Fruit fly (Drosophila melanogaster) whole organism, pupa: ENCODE data around the gene TrpA1.

Experiments used
- CG10348 ChIP-seq: fragments of 200-800 bp; sonication (Bioruptor generic); IDR thresholded peaks from 2 replicates; pipeline ENCODE4 v1.3.6; 2022; ENCODE audit warnings: missing biosample characterization, missing genetic modification characterization
- CG12605 ChIP-seq: fragments of 200-800 bp; sonication (Bioruptor generic); IDR thresholded peaks from 2 replicates; pipeline ENCODE4 v1.3.6; 2022; ENCODE audit warnings: missing biosample characterization, missing genetic modification characterization
- CG13204 ChIP-seq: fragments of 200-800 bp; sonication (Bioruptor generic); optimal IDR thresholded peaks from 2 replicates; lab custom pipeline; 2018; ENCODE audit warnings: missing biosample characterization, mild to moderate bottlenecking, missing genetic modification characterization, moderate library complexity
- CG14655 ChIP-seq: fragments of 200-800 bp; sonication (Bioruptor generic); optimal IDR thresholded peaks from 3 replicates; lab custom pipeline; 2017; ENCODE audit warnings: mild to moderate bottlenecking, missing biosample characterization, missing genetic modification reagents, missing genetic modification characterization
- CG15710 ChIP-seq: fragments of 200-800 bp; sonication (Bioruptor generic); optimal IDR thresholded peaks from 2 replicates; lab custom pipeline; 2018; ENCODE audit warnings: missing biosample characterization, mild to moderate bottlenecking, missing genetic modification characterization, moderate library complexity
- CG17806 ChIP-seq: fragments of 200-800 bp; sonication (Bioruptor generic); optimal IDR thresholded peaks from 2 replicates; lab custom pipeline; 2018; ENCODE audit warnings: missing biosample characterization, mild to moderate bottlenecking, missing genetic modification characterization, moderate library complexity
- CG32121 ChIP-seq: fragments of 200-800 bp; sonication (Bioruptor generic); IDR thresholded peaks from 2 replicates; pipeline ENCODE4 v1.3.6; 2022; ENCODE audit warnings: missing biosample characterization, missing genetic modification characterization
- CG34367 ChIP-seq: fragments of 200-800 bp; sonication (Bioruptor generic); optimal IDR thresholded peaks from 2 replicates; lab custom pipeline; 2018; ENCODE audit warnings: missing biosample characterization, mild to moderate bottlenecking, missing genetic modification characterization
- CG4496 ChIP-seq: fragments of 200-800 bp; sonication (Bioruptor generic); IDR thresholded peaks from 3 replicates; pipeline ENCODE4 v1.3.6; 2022; ENCODE audit warnings: missing biosample characterization, missing genetic modification characterization
- CG8159 ChIP-seq: fragments of 200-800 bp; sonication (Bioruptor generic); optimal IDR thresholded peaks from 3 replicates; lab custom pipeline; 2018; ENCODE audit warnings: missing biosample characterization, mild to moderate bottlenecking, missing genetic modification characterization, moderate library complexity
- CG8301 ChIP-seq: fragments of 200-800 bp; sonication (Bioruptor generic); optimal IDR thresholded peaks from 2 replicates; lab custom pipeline; 2018; ENCODE audit warnings: missing biosample characterization, mild to moderate bottlenecking, missing genetic modification characterization
- CG9948 ChIP-seq: fragments of 200-800 bp; sonication (Bioruptor generic); optimal IDR thresholded peaks from 2 replicates; lab custom pipeline; 2018; ENCODE audit warnings: missing biosample characterization, mild to moderate bottlenecking, missing genetic modification characterization, moderate library complexity
- D1 ChIP-seq: fragments of 200-800 bp; sonication (Bioruptor generic); optimal IDR thresholded peaks from 2 replicates; lab custom pipeline; 2018; ENCODE audit warnings: missing biosample characterization, mild to moderate bottlenecking, missing genetic modification characterization, moderate library complexity
- EcR ChIP-seq: fragments of 200-800 bp; sonication (Bioruptor generic); optimal IDR thresholded peaks from 3 replicates; lab custom pipeline; 2019; ENCODE audit warnings: missing biosample characterization, missing genetic modification characterization, mild to moderate bottlenecking, moderate library complexity, missing genetic modification reagents
- Ets98B ChIP-seq: fragments of 200-800 bp; sonication (Bioruptor generic); IDR thresholded peaks from 2 replicates; pipeline ENCODE4 v1.3.6; 2022; ENCODE audit warnings: missing biosample characterization, missing genetic modification characterization
- Pif1A ChIP-seq: fragments of 200-800 bp; sonication (Bioruptor generic); optimal IDR thresholded peaks from 3 replicates; lab custom pipeline; 2016; ENCODE audit warnings: missing biosample characterization, missing genetic modification characterization
- Pif1B ChIP-seq: fragments of 200-800 bp; sonication (Bioruptor generic); optimal IDR thresholded peaks from 3 replicates; lab custom pipeline; 2016; ENCODE audit warnings: missing biosample characterization, missing genetic modification characterization
- Snoo ChIP-seq: fragments of 200-800 bp; sonication (Bioruptor generic); optimal IDR thresholded peaks from 3 replicates; lab custom pipeline; 2017; ENCODE audit warnings: missing biosample characterization, mild to moderate bottlenecking, missing genetic modification characterization, inconsistent platforms
- fd96Ca ChIP-seq: fragments of 200-800 bp; sonication (Bioruptor generic); IDR thresholded peaks from 3 replicates; pipeline ENCODE4 v1.3.6; 2022; ENCODE audit warnings: missing biosample characterization, missing genetic modification characterization
- gl ChIP-seq: fragments of 200-800 bp; sonication (Bioruptor generic); optimal IDR thresholded peaks from 2 replicates; lab custom pipeline; 2018; ENCODE audit warnings: missing biosample characterization, mild to moderate bottlenecking, missing genetic modification characterization
- rn ChIP-seq: fragments of 200-800 bp; sonication (Bioruptor generic); IDR thresholded peaks from 2 replicates; pipeline ENCODE4 v1.3.6; 2022; ENCODE audit warnings: missing biosample characterization, missing genetic modification characterization

Gene TrpA1

dm6 chr3L:8913537-8914108 is 8.6 kb upstream of the TrpA1 start:
- TF ChIP-seq CG10348 (GFP tag; lab: Robert Waterston, UW): no peak
- TF ChIP-seq CG8301 (tag; lab: Kevin White, UChicago): peak; percentile 61
- TF ChIP-seq CG15710 (tag; lab: Kevin White, UChicago): peak; percentile 54
- peak; percentile 67 for TF ChIP-seq Pif1B (GFP tag; lab: Kevin White, UChicago)
- peak; percentile 35 for TF ChIP-seq D1 (tag; lab: Kevin White, UChicago)
- TF ChIP-seq EcR: peak; percentile 65
- no peak for TF ChIP-seq Ets98B (GFP tag; lab: Robert Waterston, UW)
- TF ChIP-seq CG8159 (tag; lab: Kevin White, UChicago): peak; percentile 71
- peak; percentile 69 for TF ChIP-seq Snoo (tag; lab: Kevin White, UChicago)
- TF ChIP-seq CG14655 (GFP tag; lab: Kevin White, UChicago): peak; percentile 82
- no peak for TF ChIP-seq CG32121 (GFP tag; lab: Robert Waterston, UW)
- peak; percentile 42; the same call in 1 of the 3 replicates for TF ChIP-seq CG4496 (GFP tag; lab: Robert Waterston, UW)
- TF ChIP-seq fd96Ca (GFP tag; lab: Robert Waterston, UW): no peak
- peak; percentile 65 for TF ChIP-seq CG9948 (tag; lab: Kevin White, UChicago)
- peak; percentile 58 for TF ChIP-seq CG17806 (tag; lab: Kevin White, UChicago)
- peak; percentile 63 for TF ChIP-seq Pif1A (GFP tag; lab: Kevin White, UChicago)
- TF ChIP-seq gl: no peak
- TF ChIP-seq CG12605 (GFP tag; lab: Robert Waterston, UW): peak; percentile 53
- peak; percentile 10 for TF ChIP-seq CG34367 (tag; lab: Kevin White, UChicago)
- no peak for TF ChIP-seq rn (GFP tag; lab: Robert Waterston, UW)
- TF ChIP-seq CG13204 (GFP tag; lab: Kevin White, UChicago): peak; percentile 20

DNA sequence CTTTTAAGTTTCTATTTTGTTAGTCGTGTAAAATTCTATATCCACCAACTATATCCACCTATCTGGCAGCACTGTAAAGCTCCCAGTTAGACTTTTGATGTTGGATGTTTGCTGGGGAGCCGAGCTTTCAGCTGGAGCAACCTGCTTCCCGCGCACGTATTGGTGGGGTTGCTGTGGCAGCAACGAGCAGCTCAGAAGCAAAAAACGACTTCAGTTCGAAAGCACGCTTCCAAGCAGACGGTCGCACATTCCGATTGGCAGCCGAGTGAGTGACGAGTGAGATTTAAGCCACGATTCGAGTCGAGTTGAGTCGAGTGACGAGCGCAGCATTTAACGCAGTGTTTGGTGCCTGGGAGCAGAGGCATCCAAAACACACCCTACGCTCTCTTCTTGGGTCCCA is 7.3 kb upstream of the TrpA1 start, which contains the start of the genes Tsp66E and mfr:
Tsp66E (plus strand) TSS at position 168 of the 400 bp plus-strand sequence.
mfr (minus strand) TSS at position 340 of the 400 bp plus-strand sequence.
- TF ChIP-seq CG8301 (tag; lab: Kevin White, UChicago) (no peak), gl (peak; percentile 9), fd96Ca (GFP tag; lab: Robert Waterston, UW) (no peak; the same call in 2 of the 3 replicates), CG13204 (GFP tag; lab: Kevin White, UChicago) (peak; percentile 47), CG4496 (GFP tag; lab: Robert Waterston, UW) (peak; percentile 63; the same call in 2 of the 3 replicates), Pif1B (GFP tag; lab: Kevin White, UChicago) (peak; percentile 21), CG9948 (tag; lab: Kevin White, UChicago) (no peak), D1 (tag; lab: Kevin White, UChicago) (no peak), CG12605 (GFP tag; lab: Robert Waterston, UW) (peak; percentile 48; the same call in 1 of the 2 replicates), Ets98B (GFP tag; lab: Robert Waterston, UW) (peak; percentile 65; the same call in 1 of the 2 replicates), CG15710 (tag; lab: Kevin White, UChicago) (no peak)

DNA sequence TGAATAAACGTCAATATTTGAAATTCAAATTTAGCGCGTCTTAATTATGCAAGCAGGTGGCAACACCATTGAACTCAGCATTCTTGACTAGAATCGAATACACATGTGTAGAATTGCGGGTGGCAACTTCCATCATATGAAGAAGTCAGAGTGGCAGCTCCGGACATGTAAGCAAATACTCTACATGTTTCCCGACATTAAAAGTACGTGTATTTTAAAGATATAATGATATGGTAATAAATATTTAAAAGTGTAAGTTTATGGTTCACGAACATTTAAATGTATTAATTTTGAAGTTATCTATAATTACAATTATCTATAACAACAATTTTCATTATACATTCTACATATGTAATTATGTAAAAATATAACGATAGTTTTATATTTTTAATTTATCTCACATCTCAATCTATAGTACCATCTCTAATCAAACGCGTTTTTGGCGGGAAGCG is 13.8 kb downstream of the TrpA1 start, which contains the start of gene Mcm7:
Mcm7 (plus strand) TSS at position 430 of the 452 bp plus-strand sequence.
- TF ChIP-seq CG32121 (GFP tag; lab: Robert Waterston, UW) (no peak), CG12605 (GFP tag; lab: Robert Waterston, UW) (no peak), CG8301 (tag; lab: Kevin White, UChicago) (no peak), CG8159 (tag; lab: Kevin White, UChicago) (no peak), CG10348 (GFP tag; lab: Robert Waterston, UW) (no peak), Pif1B (GFP tag; lab: Kevin White, UChicago) (no peak), CG13204 (GFP tag; lab: Kevin White, UChicago) (no peak), gl (no peak), EcR (no peak), rn (GFP tag; lab: Robert Waterston, UW) (no peak), CG17806 (tag; lab: Kevin White, UChicago) (no peak), fd96Ca (GFP tag; lab: Robert Waterston, UW) (no peak), D1 (tag; lab: Kevin White, UChicago) (no peak), Snoo (tag; lab: Kevin White, UChicago) (no peak), CG14655 (GFP tag; lab: Kevin White, UChicago) (no peak), CG15710 (tag; lab: Kevin White, UChicago) (no peak)

dm6 chr3L:8888533-8888932 is 16.5 kb downstream of the TrpA1 start, which contains the start of gene CG43169:
CG43169 (minus strand) TSS chr3L:8888633.
- TF ChIP-seq CG8301 (tag; lab: Kevin White, UChicago) (no peak), D1 (tag; lab: Kevin White, UChicago) (no peak), Snoo (tag; lab: Kevin White, UChicago) (no peak), CG8159 (tag; lab: Kevin White, UChicago) (no peak), CG13204 (GFP tag; lab: Kevin White, UChicago) (no peak), CG34367 (tag; lab: Kevin White, UChicago) (no peak), EcR (no peak), CG12605 (GFP tag; lab: Robert Waterston, UW) (no peak)
- TF ChIP-seq, all 21 proteins: peak for 0

- TF ChIP-seq Snoo (tag; lab: Kevin White, UChicago) (no peak), CG32121 (GFP tag; lab: Robert Waterston, UW) (no peak), CG10348 (GFP tag; lab: Robert Waterston, UW) (no peak), D1 (tag; lab: Kevin White, UChicago) (peak; percentile 21), Ets98B (GFP tag; lab: Robert Waterston, UW) (no peak), Pif1B (GFP tag; lab: Kevin White, UChicago) (peak; percentile 44), CG13204 (GFP tag; lab: Kevin White, UChicago) (peak; percentile 43), CG8301 (tag; lab: Kevin White, UChicago) (peak; percentile 68), CG34367 (tag; lab: Kevin White, UChicago) (peak; percentile 54), Pif1A (GFP tag; lab: Kevin White, UChicago) (peak; percentile 69), CG9948 (tag; lab: Kevin White, UChicago) (peak; percentile 73), CG8159 (tag; lab: Kevin White, UChicago) (peak; percentile 72), rn (GFP tag; lab: Robert Waterston, UW) (no peak), CG4496 (GFP tag; lab: Robert Waterston, UW) (no peak), CG15710 (tag; lab: Kevin White, UChicago) (peak; percentile 60), EcR (no peak), CG12605 (GFP tag; lab: Robert Waterston, UW) (no peak), fd96Ca (GFP tag; lab: Robert Waterston, UW) (no peak), CG14655 (GFP tag; lab: Kevin White, UChicago) (peak; percentile 84), CG17806 (tag; lab: Kevin White, UChicago) (peak; percentile 66), gl (peak; percentile 33)
Measured at dm6 chr3L:8881778-8882366, 23.1 kb downstream of the TrpA1 start.
